Worm (Caenorhabditis elegans): ENCODE results near the gene kin-18.

The kin-18 gene

DNA sequence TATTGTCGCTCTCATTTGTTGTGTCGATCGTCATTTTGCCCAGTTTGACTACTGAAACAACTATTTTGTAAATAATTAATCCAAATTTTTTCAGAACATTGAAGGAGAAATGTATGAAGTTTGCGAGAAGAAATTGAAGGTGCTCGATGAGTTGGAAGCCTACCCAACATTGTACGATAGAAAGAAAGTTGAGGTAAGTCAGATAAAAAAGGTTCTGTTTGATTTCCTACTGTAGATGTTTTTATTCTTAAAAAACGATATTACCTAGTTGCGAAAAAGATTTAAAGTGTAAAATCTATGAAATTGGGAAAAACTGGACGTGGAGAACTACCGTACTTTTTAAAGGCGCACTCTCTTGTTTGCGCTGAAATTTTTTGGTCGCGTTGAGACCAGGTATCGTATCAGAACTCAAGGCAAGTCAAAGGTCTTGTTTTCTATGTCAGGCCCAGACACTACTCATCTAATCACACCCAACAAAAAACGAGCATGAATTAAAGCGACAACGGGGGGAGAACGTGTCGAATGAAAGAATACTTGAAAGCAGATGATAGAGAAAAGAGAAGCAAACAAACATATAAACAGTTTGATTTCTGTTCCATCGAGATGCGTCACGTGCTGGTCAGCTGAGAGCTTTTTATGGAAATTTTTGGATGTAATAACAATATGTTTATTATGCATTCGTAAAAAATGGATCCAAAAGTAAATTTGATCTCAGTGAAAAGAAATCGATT, 50.2 kb downstream of the kin-18 start, which contains the start of gene efk-1:
Gene efk-1 (minus strand): TSS at position 51 of the 731 bp plus-strand sequence.
- TF ChIP-seq him-1 (tag; optimal IDR thresholded peaks at IDR 0.05) (no peak), dao-5 (tag; optimal IDR thresholded peaks at IDR 0.05) (no peak), W03F9.2 (tag; optimal IDR thresholded peaks at IDR 0.05) (peak; percentile 13)

DNA sequence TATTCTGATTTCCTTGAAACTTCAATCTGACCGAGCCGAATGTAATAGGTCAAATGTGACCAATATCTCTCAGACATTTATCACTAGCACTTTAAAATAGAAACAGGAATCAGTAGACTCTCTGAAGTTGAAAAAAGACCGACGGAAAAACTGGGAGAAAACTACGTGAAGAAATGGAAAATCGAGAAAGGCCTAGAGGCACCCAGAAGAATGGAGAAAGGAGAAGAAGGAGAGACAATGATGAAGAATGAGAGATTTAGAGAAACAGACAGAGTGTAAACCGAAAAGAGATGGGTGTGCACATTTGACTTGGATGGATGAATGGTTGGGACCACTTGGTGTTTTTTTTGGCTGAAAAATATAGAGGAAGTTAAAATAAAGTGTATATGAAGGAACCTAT, 51.6 kb downstream of the kin-18 start:
- TF ChIP-seq him-1 (tag; optimal IDR thresholded peaks at IDR 0.05) (no peak), dao-5 (tag; optimal IDR thresholded peaks at IDR 0.05) (no peak), W03F9.2 (tag; optimal IDR thresholded peaks at IDR 0.05) (peak; percentile 37)

DNA sequence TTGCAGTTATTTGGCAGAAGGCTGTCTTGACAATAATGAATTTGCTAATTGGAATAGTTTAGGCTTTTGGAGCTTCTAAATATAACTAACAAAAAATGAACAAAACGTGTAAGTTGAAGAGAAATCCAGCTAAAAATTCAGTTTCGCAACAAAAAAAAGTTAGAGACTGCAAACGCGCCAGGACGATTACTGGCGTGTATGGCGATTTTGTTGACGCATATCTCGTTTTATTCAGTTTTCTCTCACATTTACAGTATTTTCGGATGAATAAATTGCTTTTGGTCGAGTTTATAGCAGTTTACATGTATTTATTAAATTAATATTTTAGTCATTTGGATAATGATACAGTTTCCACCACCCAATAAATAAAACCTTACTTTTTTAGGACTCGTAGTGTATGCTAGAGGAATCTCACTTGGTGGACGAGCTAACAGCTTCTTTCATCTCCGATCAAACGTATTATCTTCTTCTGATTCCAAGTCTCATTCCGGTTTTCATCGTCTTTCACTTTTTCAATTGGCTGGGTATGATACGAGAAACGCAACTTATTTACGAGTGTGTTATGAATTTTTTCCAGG, 54.7 kb downstream of the kin-18 start, which contains the start of the genes abcf-3 and F42A10.5:
Gene abcf-3 (plus strand): TSS at position 384 of the 578 bp plus-strand sequence.
Gene F42A10.5 (minus strand): TSS at position 458 of the 578 bp plus-strand sequence.
- TF ChIP-seq dao-5 (tag; optimal IDR thresholded peaks at IDR 0.05): no peak
- peak; percentile 90 for TF ChIP-seq W03F9.2 (tag; optimal IDR thresholded peaks at IDR 0.05)
- no peak for TF ChIP-seq him-1 (tag; optimal IDR thresholded peaks at IDR 0.05)

Measured in whole organism, L4/young adult.